Fruit fly (Drosophila melanogaster) whole organism, pupa: Measurements from ENCODE around the gene EMC5.
A peak's percentile ranks its signal among the peaks of the same experiment; 100 is the strongest.

Source experiments
- CG12605 ChIP-seq: fragments of 200-800 bp; sonication (Bioruptor generic); IDR thresholded peaks from 2 replicates; pipeline ENCODE4 v1.3.6; 2022; ENCODE audit warnings: missing biosample characterization, missing genetic modification characterization
- CG15710 ChIP-seq: fragments of 200-800 bp; sonication (Bioruptor generic); optimal IDR thresholded peaks from 2 replicates; lab custom pipeline; 2018; ENCODE audit warnings: missing biosample characterization, mild to moderate bottlenecking, missing genetic modification characterization, moderate library complexity
- CG8159 ChIP-seq: fragments of 200-800 bp; sonication (Bioruptor generic); optimal IDR thresholded peaks from 3 replicates; lab custom pipeline; 2018; ENCODE audit warnings: missing biosample characterization, mild to moderate bottlenecking, missing genetic modification characterization, moderate library complexity
- CG8301 ChIP-seq: fragments of 200-800 bp; sonication (Bioruptor generic); optimal IDR thresholded peaks from 2 replicates; lab custom pipeline; 2018; ENCODE audit warnings: missing biosample characterization, mild to moderate bottlenecking, missing genetic modification characterization
- Ets98B ChIP-seq: fragments of 200-800 bp; sonication (Bioruptor generic); IDR thresholded peaks from 2 replicates; pipeline ENCODE4 v1.3.6; 2022; ENCODE audit warnings: missing biosample characterization, missing genetic modification characterization
- Pif1A ChIP-seq: fragments of 200-800 bp; sonication (Bioruptor generic); optimal IDR thresholded peaks from 3 replicates; lab custom pipeline; 2016; ENCODE audit warnings: missing biosample characterization, missing genetic modification characterization

- TF ChIP-seq CG8159 (peak; percentile 50), Pif1A (GFP tag; lab: Kevin White, UChicago) (peak; percentile 3), CG8301 (tag; lab: Kevin White, UChicago) (no peak), CG15710 (peak; percentile 38), Ets98B (GFP tag; lab: Robert Waterston, UW) (no peak), CG12605 (GFP tag; lab: Robert Waterston, UW) (no peak)
Observed at dm6 chr2L:19019160-19019592, 31.7 kb downstream of the EMC5 start.
